Fruit fly (Drosophila melanogaster) whole organism, embryonic: ENCODE measurements around the gene CG42536.

Experiments
- Adf1 ChIP-seq: fragments of 200-800 bp; sonication (Bioruptor generic); IDR thresholded peaks from 2 replicates; pipeline ENCODE4 v1.3.6; 2022; ENCODE audit warnings: missing biosample characterization, missing genetic modification characterization
- Blimp-1 ChIP-seq: fragments of 200-800 bp; sonication (Bioruptor generic); optimal IDR thresholded peaks from 3 replicates; lab custom pipeline; 2018; ENCODE audit warnings: missing biosample characterization, missing genetic modification characterization, mild to moderate bottlenecking, moderate library complexity, missing genetic modification reagents
- CG10431 ChIP-seq: fragments of 200-800 bp; sonication (Bioruptor generic); optimal IDR thresholded peaks from 3 replicates; lab custom pipeline; 2018; ENCODE audit warnings: missing biosample characterization, mild to moderate bottlenecking, missing genetic modification characterization
- CG12769 ChIP-seq: fragments of 200-800 bp; sonication (Bioruptor generic); optimal IDR thresholded peaks from 2 replicates; lab custom pipeline; 2019; ENCODE audit warnings: missing biosample characterization, mild to moderate bottlenecking, missing genetic modification characterization, moderate library complexity
- CG13287 ChIP-seq: fragments of 200-800 bp; sonication (Bioruptor generic); IDR thresholded peaks from 2 replicates; pipeline ENCODE4 v1.3.6; 2022; ENCODE audit warnings: missing biosample characterization, missing genetic modification characterization; ENCODE audit not compliant: partially characterized antibody
- CG13894 ChIP-seq: fragments of 200-800 bp; sonication (Bioruptor generic); optimal IDR thresholded peaks from 3 replicates; lab custom pipeline; 2018; ENCODE audit warnings: missing biosample characterization, mild to moderate bottlenecking, missing genetic modification characterization, moderate library complexity
- CG15479 ChIP-seq: fragments of 200-800 bp; sonication (Bioruptor generic); optimal IDR thresholded peaks from 3 replicates; lab custom pipeline; 2019; ENCODE audit warnings: missing biosample characterization, mild to moderate bottlenecking, missing genetic modification characterization, moderate library complexity
- CG16815 ChIP-seq: fragments of 200-800 bp; sonication (Bioruptor generic); optimal IDR thresholded peaks from 3 replicates; lab custom pipeline; 2017; ENCODE audit warnings: missing biosample characterization, mild to moderate bottlenecking, missing genetic modification characterization
- CG17385 ChIP-seq: fragments of 200-800 bp; sonication (Bioruptor generic); optimal IDR thresholded peaks from 3 replicates; lab custom pipeline; 2018; ENCODE audit warnings: missing biosample characterization, mild to moderate bottlenecking, missing genetic modification characterization
- CG17802 ChIP-seq: fragments of 200-800 bp; sonication (Bioruptor generic); optimal IDR thresholded peaks from 2 replicates; lab custom pipeline; 2018; ENCODE audit warnings: missing biosample characterization, mild to moderate bottlenecking, missing genetic modification characterization, moderate library complexity
- CG1832 ChIP-seq: fragments of 200-800 bp; sonication (Bioruptor generic); optimal IDR thresholded peaks from 2 replicates; lab custom pipeline; 2017; ENCODE audit warnings: missing biosample characterization, mild to moderate bottlenecking, missing genetic modification characterization, inconsistent platforms
- CG18764 ChIP-seq: fragments of 200-800 bp; sonication (Bioruptor generic); optimal IDR thresholded peaks from 3 replicates; lab custom pipeline; 2016; ENCODE audit warnings: missing biosample characterization, missing genetic modification characterization
- CG2199 ChIP-seq: fragments of 200-800 bp; sonication (Bioruptor generic); IDR thresholded peaks from 3 replicates; pipeline ENCODE4 v1.3.6; 2022; ENCODE audit warnings: missing biosample characterization, missing genetic modification characterization
- CG32532 ChIP-seq: fragments of 200-800 bp; sonication (Bioruptor generic); IDR thresholded peaks from 2 replicates; pipeline ENCODE4 v1.3.6; 2022; ENCODE audit warnings: missing biosample characterization, missing genetic modification characterization
- CG4360 ChIP-seq: fragments of 200-800 bp; sonication (Bioruptor generic); IDR thresholded peaks from 2 replicates; pipeline ENCODE4 v1.3.6; 2022; ENCODE audit warnings: missing biosample characterization, missing genetic modification characterization
- CG7556 ChIP-seq: fragments of 200-800 bp; sonication (Bioruptor generic); optimal IDR thresholded peaks from 2 replicates; lab custom pipeline; 2017; ENCODE audit warnings: missing biosample characterization, mild to moderate bottlenecking, missing genetic modification characterization
- CG8924 ChIP-seq: fragments of 200-800 bp; optimal IDR thresholded peaks from 3 replicates; lab custom pipeline; 2019; ENCODE audit warnings: missing biosample characterization, mild to moderate bottlenecking, missing genetic modification characterization, moderate library complexity
- CrebB ChIP-seq: fragments of 200-800 bp; sonication (Bioruptor generic); optimal IDR thresholded peaks from 3 replicates; lab custom pipeline; 2018; ENCODE audit warnings: missing biosample characterization, mild to moderate bottlenecking, missing genetic modification characterization
- Deaf1 ChIP-seq: fragments of 200-800 bp; optimal IDR thresholded peaks from 3 replicates; lab custom pipeline; 2019; ENCODE audit warnings: missing biosample characterization, mild to moderate bottlenecking, missing genetic modification characterization, moderate library complexity
- Dll ChIP-seq: fragments of 200-800 bp; sonication (Bioruptor generic); IDR thresholded peaks from 4 replicates; pipeline ENCODE4 v1.3.6; 2022; ENCODE audit warnings: missing biosample characterization, missing genetic modification characterization; ENCODE audit not compliant: partially characterized antibody
- Drgx ChIP-seq: fragments of 200-800 bp; sonication (Bioruptor generic); IDR thresholded peaks from 2 replicates; pipeline ENCODE4 v1.3.6; 2022; ENCODE audit warnings: missing biosample characterization, missing genetic modification characterization
- H2.0 ChIP-seq: fragments of 200-800 bp; sonication (Bioruptor generic); IDR thresholded peaks from 2 replicates; pipeline ENCODE4 v1.3.6; 2022; ENCODE audit warnings: missing biosample characterization, missing genetic modification characterization
- HHEX ChIP-seq: fragments of 200-800 bp; sonication (Bioruptor generic); optimal IDR thresholded peaks from 3 replicates; lab custom pipeline; 2017; ENCODE audit warnings: missing biosample characterization, mild to moderate bottlenecking, missing genetic modification characterization, missing genetic modification reagents
- Med ChIP-seq: fragments of 200-800 bp; sonication (Bioruptor generic); peaks from one replicate; lab custom pipeline; 2016; ENCODE audit warnings: missing biosample characterization, missing genetic modification characterization, mild to moderate bottlenecking, inconsistent platforms, moderate library complexity
- Nf-YC ChIP-seq: fragments of 200-800 bp; optimal IDR thresholded peaks from 3 replicates; lab custom pipeline; 2019; ENCODE audit warnings: missing biosample characterization, mild to moderate bottlenecking, missing genetic modification characterization, moderate library complexity
- Opbp ChIP-seq: fragments of 200-800 bp; sonication (Bioruptor generic); IDR thresholded peaks from 3 replicates; pipeline ENCODE4 v1.3.6; 2022; ENCODE audit warnings: missing biosample characterization, missing genetic modification characterization; ENCODE audit not compliant: partially characterized antibody
- Optix ChIP-seq: fragments of 200-800 bp; sonication (Bioruptor generic); IDR thresholded peaks from 3 replicates; pipeline ENCODE4 v1.3.6; 2022; ENCODE audit warnings: missing biosample characterization, missing genetic modification characterization
- Scr ChIP-seq: fragments of 200-800 bp; sonication (Bioruptor generic); IDR thresholded peaks from 2 replicates; pipeline ENCODE4 v1.3.6; 2022; ENCODE audit warnings: missing biosample characterization, missing genetic modification characterization; ENCODE audit not compliant: partially characterized antibody
- Sox102F ChIP-seq: fragments of 200-800 bp; sonication (Bioruptor generic); optimal IDR thresholded peaks from 2 replicates; lab custom pipeline; 2018; ENCODE audit warnings: missing biosample characterization, mild to moderate bottlenecking, missing genetic modification characterization, moderate library complexity
- abd-A ChIP-seq: fragments of 200-800 bp; sonication (Bioruptor generic); optimal IDR thresholded peaks from 3 replicates; lab custom pipeline; 2019; ENCODE audit warnings: missing biosample characterization, mild to moderate bottlenecking, missing genetic modification characterization, moderate library complexity
- cg ChIP-seq: fragments of 200-800 bp; sonication (Bioruptor generic); optimal IDR thresholded peaks from 3 replicates; lab custom pipeline; 2019; ENCODE audit warnings: missing biosample characterization, mild to moderate bottlenecking, missing genetic modification characterization, moderate library complexity
- chinmo ChIP-seq: fragments of 200-800 bp; sonication (Bioruptor generic); IDR thresholded peaks from 4 replicates; pipeline ENCODE4 v1.3.6; 2022; ENCODE audit warnings: missing biosample characterization, missing genetic modification characterization; ENCODE audit not compliant: partially characterized antibody
- crol ChIP-seq: fragments of 200-800 bp; sonication (Bioruptor generic); IDR thresholded peaks from 2 replicates; pipeline ENCODE4 v1.3.6; 2022; ENCODE audit warnings: missing biosample characterization, missing genetic modification characterization
- da ChIP-seq: fragments of 200-800 bp; sonication (Bioruptor generic); optimal IDR thresholded peaks from 2 replicates; lab custom pipeline; 2016; ENCODE audit warnings: missing biosample characterization, missing genetic modification characterization
- eyg ChIP-seq: fragments of 200-800 bp; sonication (Bioruptor generic); optimal IDR thresholded peaks from 3 replicates; lab custom pipeline; 2016; ENCODE audit warnings: missing biosample characterization, missing genetic modification characterization
- fd96Cb ChIP-seq: fragments of 200-800 bp; sonication (Bioruptor generic); optimal IDR thresholded peaks from 2 replicates; lab custom pipeline; 2018; ENCODE audit warnings: missing biosample characterization, mild to moderate bottlenecking, missing genetic modification characterization, moderate library complexity
- grau ChIP-seq: fragments of 200-800 bp; optimal IDR thresholded peaks from 3 replicates; lab custom pipeline; 2019; ENCODE audit warnings: missing biosample characterization, mild to moderate bottlenecking, missing genetic modification characterization, moderate library complexity
- kni ChIP-seq: fragments of 200-800 bp; sonication (Bioruptor generic); optimal IDR thresholded peaks from 3 replicates; lab custom pipeline; 2017; ENCODE audit warnings: mild to moderate bottlenecking, missing biosample characterization, missing genetic modification reagents, missing genetic modification characterization
- oc ChIP-seq: fragments of 200-800 bp; sonication (Bioruptor generic); optimal IDR thresholded peaks from 2 replicates; lab custom pipeline; 2018; ENCODE audit warnings: missing biosample characterization, mild to moderate bottlenecking, missing genetic modification characterization, moderate library complexity
- pros ChIP-seq: fragments of 200-800 bp; sonication (Bioruptor generic); optimal IDR thresholded peaks from 3 replicates; lab custom pipeline; 2019; ENCODE audit warnings: missing biosample characterization, mild to moderate bottlenecking, missing genetic modification characterization, moderate library complexity
- psq ChIP-seq: fragments of 200-800 bp; sonication (Bioruptor generic); optimal IDR thresholded peaks from 2 replicates; lab custom pipeline; 2017; ENCODE audit warnings: missing biosample characterization, missing genetic modification characterization
- rib ChIP-seq: fragments of 200-800 bp; sonication (Bioruptor generic); IDR thresholded peaks from 2 replicates; pipeline ENCODE4 v1.3.6; 2022; ENCODE audit warnings: missing biosample characterization, missing genetic modification characterization
- salm ChIP-seq: fragments of 200-800 bp; sonication (Bioruptor generic); optimal IDR thresholded peaks from 2 replicates; lab custom pipeline; 2018; ENCODE audit warnings: missing biosample characterization, mild to moderate bottlenecking, missing genetic modification characterization
- sd ChIP-seq: fragments of 200-800 bp; sonication (Bioruptor generic); optimal IDR thresholded peaks from 3 replicates; lab custom pipeline; 2018; ENCODE audit warnings: missing biosample characterization, mild to moderate bottlenecking, missing genetic modification characterization, moderate library complexity
- sens ChIP-seq: fragments of 200-800 bp; sonication (Bioruptor generic); peaks from one replicate; lab custom pipeline; 2016; ENCODE audit warnings: missing biosample characterization, missing genetic modification characterization
- tll ChIP-seq, 2 experiments: fragments of 200-800 bp in 1 of 2; fragments of >200 bp in 1 of 2; sonication (Bioruptor generic) in 1 of 2; optimal IDR thresholded peaks; 2 replicates each; lab custom pipeline; 2017 to 2019; ENCODE audit warnings: missing biosample characterization in 2 of 2, missing genetic modification characterization in 2 of 2, mild to moderate bottlenecking in 1 of 2, moderate library complexity in 1 of 2
- vvl ChIP-seq: fragments of 200-800 bp; sonication (Bioruptor generic); IDR thresholded peaks from 2 replicates; pipeline ENCODE4 v1.3.6; 2022; ENCODE audit warnings: missing biosample characterization, missing genetic modification characterization

CG42536 gene

DNA sequence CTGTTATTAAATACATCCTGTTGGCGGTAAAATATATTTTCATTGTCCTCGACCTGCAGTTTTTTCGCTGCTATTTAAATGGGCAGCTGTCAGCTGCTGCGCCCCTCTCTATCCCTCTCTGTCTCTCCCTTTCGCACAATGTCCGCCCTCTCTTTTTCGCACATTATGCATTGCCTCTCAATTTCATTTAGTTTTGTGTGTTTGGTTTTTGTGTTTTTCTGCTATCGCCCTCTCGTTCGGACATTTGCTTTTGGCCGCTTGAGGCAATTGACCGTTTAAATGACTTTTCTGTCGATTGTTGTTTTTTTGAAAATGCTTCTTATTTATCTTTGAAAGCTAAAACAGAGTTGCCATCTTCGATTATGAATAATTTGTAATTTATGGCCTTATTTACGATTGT lies 45.1 kb upstream of the CG42536 start (continued):
- TF ChIP-seq CG10431 (GFP tag; lab: Kevin White, UChicago): no peak
- TF ChIP-seq CG2199 (GFP tag; lab: Robert Waterston, UW): peak; percentile 73; the same call in 1 of the 3 replicates
- TF ChIP-seq H2.0: 0 out of 2 replicates have a peak, but pooled peaks have one; percentile 16
- TF ChIP-seq Blimp-1 (GFP tag; lab: Kevin White, UChicago): peak; percentile 10
- TF ChIP-seq CG16815 (GFP tag; lab: Kevin White, UChicago): no peak
- no peak for TF ChIP-seq CG18764 (GFP tag; lab: Kevin White, UChicago)
- peak; percentile 54 for TF ChIP-seq CG1832
- TF ChIP-seq Sox102F: no peak
- TF ChIP-seq Optix (GFP tag; lab: Robert Waterston, UW): no peak
- peak; percentile 3 for TF ChIP-seq da (GFP tag; lab: Kevin White, UChicago)
- no peak for TF ChIP-seq psq (GFP tag; lab: Kevin White, UChicago)
- peak in 1 of 2 experiments; percentile 57 for TF ChIP-seq tll (GFP tag; optimal IDR thresholded peaks at IDR 0.05; lab: Kevin White, UChicago)
- TF ChIP-seq, all 482 proteins: peak for 9

DNA sequence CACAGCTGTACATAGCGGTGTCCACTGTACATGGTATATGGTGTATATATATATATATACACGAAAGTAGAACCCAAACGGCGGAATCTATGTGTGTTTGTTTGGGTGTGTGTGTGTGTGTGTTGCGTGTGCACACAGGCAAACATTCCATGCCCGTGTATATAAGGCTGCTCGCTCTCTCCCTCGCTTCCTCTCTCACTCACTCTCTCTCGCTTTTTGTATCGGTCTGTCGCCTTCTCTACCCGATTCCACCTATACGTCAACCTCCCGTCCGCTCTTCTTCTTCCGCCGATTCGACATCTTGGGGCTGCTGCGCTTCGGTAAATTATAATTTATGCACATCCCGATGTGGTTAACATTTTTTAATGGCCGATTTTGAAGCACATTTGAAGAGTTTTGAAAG lies 44.3 kb upstream of the CG42536 start:
- TF ChIP-seq CG4360 (0 out of 2 replicates have a peak, but pooled peaks have one; percentile 41), abd-A (tag; lab: Kevin White, UChicago) (peak; percentile 52), kni (GFP tag; lab: Kevin White, UChicago) (peak; percentile 50), salm (tag; lab: Kevin White, UChicago) (peak; percentile 27), CG12769 (tag; lab: Kevin White, UChicago) (peak; percentile 58), Opbp (GFP tag; lab: Robert Waterston, UW) (0 out of 3 replicates have a peak, but pooled peaks have one; percentile 54), Drgx (GFP tag; lab: Robert Waterston, UW) (0 out of 2 replicates have a peak, but pooled peaks have one; percentile 12), Med (GFP tag; lab: Kevin White, UChicago) (peak; percentile 39), CG32532 (GFP tag; lab: Robert Waterston, UW) (peak; percentile 48; the same call in 1 of the 2 replicates), CG15479 (peak; percentile 11), CG13894 (tag; lab: Kevin White, UChicago) (peak; percentile 45), chinmo (GFP tag; lab: Robert Waterston, UW) (0 out of 4 replicates have a peak, but pooled peaks have one; percentile 65), CG7556 (GFP tag; lab: Kevin White, UChicago) (no peak), Adf1 (GFP tag; lab: Robert Waterston, UW) (peak; percentile 21; the same call in 1 of the 2 replicates), CG1832 (peak; percentile 75), crol (GFP tag; lab: Robert Waterston, UW) (peak; percentile 70), CrebB (tag; lab: Kevin White, UChicago) (no peak), Scr (GFP tag; lab: Robert Waterston, UW) (0 out of 2 replicates have a peak, but pooled peaks have one; percentile 13), CG17385 (peak; percentile 88), Nf-YC (tag; lab: Kevin White, UChicago) (peak; percentile 17), sd (tag; lab: Kevin White, UChicago) (peak; percentile 80), eyg (GFP tag; lab: Kevin White, UChicago) (no peak), Optix (GFP tag; lab: Robert Waterston, UW) (no peak), vvl (GFP tag; lab: Robert Waterston, UW) (peak; percentile 87), grau (tag; lab: Kevin White, UChicago) (peak; percentile 47), cg (GFP tag; lab: Kevin White, UChicago) (peak; percentile 94), CG17802 (no peak), pros (GFP tag; lab: Kevin White, UChicago) (peak; percentile 16), oc (peak; percentile 68), sens (peak; percentile 89), Deaf1 (tag; lab: Kevin White, UChicago) (peak; percentile 64), CG13287 (GFP tag; lab: Robert Waterston, UW) (peak; percentile 21; the same call in 1 of the 2 replicates), fd96Cb (tag; lab: Kevin White, UChicago) (no peak), rib (0 out of 2 replicates have a peak, but pooled peaks have one; percentile 23), CG8924 (tag; lab: Kevin White, UChicago) (peak; percentile 39), HHEX (peak; percentile 15), Dll (GFP tag; lab: Robert Waterston, UW) (0 out of 4 replicates have a peak, but pooled peaks have one; percentile 41)
